Fruit fly (Drosophila melanogaster) whole organism: Measurements from ENCODE around the gene CG9471.

Experiments
- Dll ChIP-seq: fragments of >200 bp; optimal IDR thresholded peaks from 2 replicates; lab custom pipeline; 2017
- EcR ChIP-seq, 2 experiments: fragments of >200 bp; optimal IDR thresholded peaks; 2 replicates each; lab custom pipeline; 2017; ENCODE audit warnings: missing biosample characterization in 2 of 2, missing genetic modification characterization in 2 of 2, missing genetic modification reagents in 2 of 2
- pan ChIP-seq: fragments of >200 bp; optimal IDR thresholded peaks from 2 replicates; lab custom pipeline; 2017
- psq ChIP-seq: fragments of >200 bp; optimal IDR thresholded peaks from 2 replicates; lab custom pipeline; 2017
- usp ChIP-seq: fragments of >200 bp; optimal IDR thresholded peaks from 2 replicates; lab custom pipeline; 2017; ENCODE audit warnings: missing biosample characterization, missing genetic modification characterization, mixed read lengths

DNA sequence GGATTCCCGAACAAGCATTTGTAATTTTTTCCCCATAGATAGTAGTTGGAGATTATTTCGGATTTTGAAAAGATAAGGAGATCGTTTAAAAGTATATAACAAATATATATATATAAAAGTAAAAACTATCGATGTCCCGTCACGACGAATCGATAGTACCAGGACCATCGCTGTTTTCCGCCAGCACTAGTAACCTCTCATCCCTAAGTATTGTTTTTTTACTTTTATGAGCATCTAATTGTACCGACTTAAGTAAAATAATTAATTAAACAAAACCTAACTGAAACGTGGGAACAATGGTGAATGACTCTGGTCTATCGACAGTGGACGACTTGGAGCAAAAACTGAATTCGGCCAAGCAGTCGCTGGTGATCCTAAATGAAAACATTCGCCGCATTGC, 30.6 kb downstream of the CG9471 start, which contains the start of gene Pnn:
- TF ChIP-seq psq (lab: Kevin White, UChicago) (no peak), usp (GFP tag; lab: Kevin White, UChicago) (no peak), pan (lab: Kevin White, UChicago) (no peak), EcR (GFP tag; optimal IDR thresholded peaks at IDR 0.05; lab: Kevin White, UChicago) (no peak), Dll (lab: Kevin White, UChicago) (no peak)
